Worm (Caenorhabditis elegans) whole organism, young adult: ENCODE data around the gene F40G9.18.

Source experiments
- B0336.3 ChIP-seq: fragments of 200-800 bp; sonication (Bioruptor generic); IDR thresholded peaks from 2 replicates; pipeline ENCODE4 v1.3.6; 2022; ENCODE audit warnings: missing genetic modification characterization, missing compliant biosample characterization
- F23B12.7 ChIP-seq: sonication (generic microtip); optimal IDR thresholded peaks from 2 replicates; lab custom pipeline; 2017; ENCODE audit warnings: missing genetic modification characterization, mild to moderate bottlenecking, missing compliant biosample characterization, antibody characterized with exemption, moderate library complexity; ENCODE audit not compliant: insufficient read depth
- F39B2.1 ChIP-seq: fragments of 200-800 bp; sonication (Bioruptor generic); IDR thresholded peaks from 2 replicates; pipeline ENCODE4 v1.3.6; 2022; ENCODE audit warnings: missing genetic modification reagents, missing genetic modification characterization, missing compliant biosample characterization
- F49E8.2 ChIP-seq: sonication (generic microtip); optimal IDR thresholded peaks from 3 replicates; lab custom pipeline; 2017; ENCODE audit warnings: missing genetic modification characterization, mild to moderate bottlenecking, missing compliant biosample characterization, antibody characterized with exemption, moderate library complexity; ENCODE audit not compliant: insufficient read depth
- F57C9.4 ChIP-seq: sonication (generic microtip); optimal IDR thresholded peaks from 2 replicates; lab custom pipeline; 2017; ENCODE audit warnings: mild to moderate bottlenecking, missing genetic modification characterization, missing compliant biosample characterization
- K11D2.4 ChIP-seq: fragments of 200-800 bp; sonication (Bioruptor generic); IDR thresholded peaks from 2 replicates; pipeline ENCODE4 v1.3.6; 2022; ENCODE audit warnings: missing genetic modification reagents, missing genetic modification characterization, missing compliant biosample characterization
- T07F8.4 ChIP-seq: sonication (generic microtip); optimal IDR thresholded peaks from 2 replicates; lab custom pipeline; 2016; ENCODE audit warnings: mild to moderate bottlenecking, missing genetic modification characterization, moderate library complexity, missing compliant biosample characterization
- T26A5.8 ChIP-seq: sonication (generic microtip); optimal IDR thresholded peaks from 2 replicates; lab custom pipeline; 2016; ENCODE audit warnings: missing genetic modification characterization, missing compliant biosample characterization
- Y53G8AR.9 ChIP-seq: fragments of 200-800 bp; sonication (Bioruptor generic); conservative IDR thresholded peaks from 2 replicates; pipeline ENCODE4 v1.3.6; 2022; ENCODE audit warnings: missing genetic modification reagents, missing genetic modification characterization, missing compliant biosample characterization
- Y95B8A.8 ChIP-seq: fragments of 200-800 bp; sonication (Bioruptor generic); IDR thresholded peaks from 2 replicates; pipeline ENCODE4 v1.3.6; 2022; ENCODE audit warnings: missing genetic modification reagents, missing genetic modification characterization, missing compliant biosample characterization
- akir-1 ChIP-seq: fragments of 200-800 bp; sonication (Bioruptor generic); optimal IDR thresholded peaks from 2 replicates; lab custom pipeline; 2018; ENCODE audit warnings: mild to moderate bottlenecking, missing genetic modification characterization, moderate library complexity, missing compliant biosample characterization
- atf-7 ChIP-seq: sonication (generic microtip); optimal IDR thresholded peaks from 2 replicates; lab custom pipeline; 2017; ENCODE audit warnings: mild to moderate bottlenecking, missing genetic modification characterization, missing compliant biosample characterization
- attf-3 ChIP-seq: fragments of 200-800 bp; sonication (Bioruptor generic); conservative IDR thresholded peaks from 2 replicates; pipeline ENCODE4 v1.3.6; 2022; ENCODE audit warnings: missing genetic modification reagents, missing genetic modification characterization, missing compliant biosample characterization
- ccch-3 ChIP-seq: fragments of 200-800 bp; sonication (Bioruptor generic); optimal IDR thresholded peaks from 2 replicates; lab custom pipeline; 2018; ENCODE audit warnings: mild to moderate bottlenecking, missing genetic modification characterization, missing compliant biosample characterization
- cebp-1 ChIP-seq, 2 experiments: fragments of 200-800 bp in 1 of 2; sonication (Bioruptor generic) in 1 of 2; sonication (generic microtip) in 1 of 2; IDR thresholded peaks in 1 of 2; optimal IDR thresholded peaks in 1 of 2; 2 replicates each; pipeline versions ENCODE4 v1.3.6 to Lab custom; 2017 to 2022; ENCODE audit warnings: missing compliant biosample characterization in 2 of 2, missing genetic modification characterization in 2 of 2, mild to moderate bottlenecking in 1 of 2, missing genetic modification reagents in 1 of 2, moderate library complexity in 1 of 2
- ceh-40 ChIP-seq: fragments of 200-800 bp; sonication (Bioruptor generic); IDR thresholded peaks from 2 replicates; pipeline ENCODE4 v1.3.6; 2022; ENCODE audit warnings: missing genetic modification characterization, missing compliant biosample characterization
- ceh-79 ChIP-seq: sonication (generic microtip); optimal IDR thresholded peaks from 2 replicates; lab custom pipeline; 2017; ENCODE audit warnings: mild to moderate bottlenecking, missing genetic modification characterization, missing compliant biosample characterization
- ceh-91 ChIP-seq: fragments of 200-800 bp; sonication (Bioruptor generic); IDR thresholded peaks from 2 replicates; pipeline ENCODE4 v1.3.6; 2022; ENCODE audit warnings: missing genetic modification reagents, missing genetic modification characterization, missing compliant biosample characterization
- dox-1 ChIP-seq: fragments of 200-800 bp; sonication (Bioruptor generic); IDR thresholded peaks from 2 replicates; pipeline ENCODE4 v1.3.6; 2022; ENCODE audit warnings: missing genetic modification reagents, missing genetic modification characterization, missing compliant biosample characterization
- dpl-1 ChIP-seq: fragments of 150-350 bp; optimal IDR thresholded peaks from 2 replicates; lab custom pipeline; 2014; ENCODE audit warnings: missing biosample characterization, missing genetic modification reagents, missing genetic modification characterization
- egl-18 ChIP-seq: fragments of 200-800 bp; sonication (Bioruptor generic); IDR thresholded peaks from 2 replicates; pipeline ENCODE4 v1.3.6; 2022; ENCODE audit warnings: missing genetic modification reagents, missing genetic modification characterization, missing compliant biosample characterization
- egl-44 ChIP-seq: fragments of 200-800 bp; sonication (Bioruptor generic); IDR thresholded peaks from 2 replicates; pipeline ENCODE4 v1.3.6; 2022; ENCODE audit warnings: missing genetic modification reagents, missing genetic modification characterization, missing compliant biosample characterization
- ekl-4 ChIP-seq: fragments of 200-800 bp; sonication (Bioruptor generic); IDR thresholded peaks from 2 replicates; pipeline ENCODE4 v1.3.6; 2022; ENCODE audit warnings: missing genetic modification reagents, missing genetic modification characterization, missing compliant biosample characterization
- hlh-26 ChIP-seq: fragments of 200-800 bp; sonication (Bioruptor generic); conservative IDR thresholded peaks from 2 replicates; pipeline ENCODE4 v1.3.6; 2022; ENCODE audit warnings: missing genetic modification reagents, missing genetic modification characterization, missing compliant biosample characterization
- hmg-20 ChIP-seq: fragments of 200-800 bp; sonication (Bioruptor generic); IDR thresholded peaks from 2 replicates; pipeline ENCODE4 v1.3.6; 2022; ENCODE audit warnings: missing genetic modification reagents, missing genetic modification characterization, missing compliant biosample characterization
- let-526 ChIP-seq: fragments of 200-800 bp; sonication (Bioruptor generic); IDR thresholded peaks from 2 replicates; pipeline ENCODE4 v1.3.6; 2022; ENCODE audit warnings: missing genetic modification reagents, missing genetic modification characterization, missing compliant biosample characterization
- lsy-27 ChIP-seq: sonication (generic microtip); optimal IDR thresholded peaks from 2 replicates; lab custom pipeline; 2017; ENCODE audit warnings: missing genetic modification characterization, mild to moderate bottlenecking, missing compliant biosample characterization, antibody characterized with exemption, missing genotype, borderline replicate concordance; ENCODE audit not compliant: insufficient read depth
- mcd-1 ChIP-seq: fragments of 200-800 bp; sonication (Bioruptor generic); IDR thresholded peaks from 2 replicates; pipeline ENCODE4 v1.3.6; 2022; ENCODE audit warnings: missing genetic modification reagents, missing genetic modification characterization, missing compliant biosample characterization
- nfya-1 ChIP-seq: sonication (generic microtip); optimal IDR thresholded peaks from 2 replicates; lab custom pipeline; 2017; ENCODE audit warnings: antibody characterized with exemption, missing compliant biosample characterization, missing genetic modification characterization, borderline replicate concordance; ENCODE audit not compliant: insufficient read depth
- nfya-2 ChIP-seq: fragments of 200-800 bp; sonication (Bioruptor generic); IDR thresholded peaks from 2 replicates; pipeline ENCODE4 v1.3.6; 2022; ENCODE audit warnings: missing genetic modification reagents, missing genetic modification characterization, missing compliant biosample characterization
- nhr-120 ChIP-seq: fragments of 200-800 bp; sonication (Bioruptor generic); IDR thresholded peaks from 2 replicates; pipeline ENCODE4 v1.3.6; 2022; ENCODE audit warnings: missing genetic modification characterization, missing compliant biosample characterization
- nhr-27 ChIP-seq: fragments of 200-800 bp; sonication (Bioruptor generic); optimal IDR thresholded peaks from 2 replicates; lab custom pipeline; 2018; ENCODE audit warnings: mild to moderate bottlenecking, missing genetic modification characterization, moderate library complexity, missing compliant biosample characterization
- nhr-90 ChIP-seq: sonication (generic microtip); optimal IDR thresholded peaks from 2 replicates; lab custom pipeline; 2016; ENCODE audit warnings: missing genotype, mild to moderate bottlenecking, missing genetic modification characterization, missing compliant biosample characterization
- pha-4 ChIP-seq: fragments of 150-350 bp; sonication (generic microtip); optimal IDR thresholded peaks from 2 replicates; lab custom pipeline; 2014; ENCODE audit warnings: missing biosample characterization, missing genetic modification reagents, missing genetic modification characterization
- rpc-1 ChIP-seq, 2 experiments: fragments of 150-350 bp in 1 of 2; sonication (generic microtip) in 1 of 2; optimal IDR thresholded peaks; 2 replicates each; lab custom pipeline; 2014 to 2018; ENCODE audit warnings: missing biosample characterization in 1 of 2, missing genetic modification characterization in 1 of 2, missing genetic modification reagents in 1 of 2, missing genotype in 1 of 2
- snpc-1.1 ChIP-seq: sonication (generic microtip); optimal IDR thresholded peaks from 2 replicates; lab custom pipeline; 2017; ENCODE audit warnings: missing genetic modification characterization, mild to moderate bottlenecking, missing compliant biosample characterization, antibody characterized with exemption, moderate library complexity, missing genotype, missing genetic modification reagents; ENCODE audit not compliant: insufficient read depth
- snpc-1.3 ChIP-seq: sonication (generic microtip); optimal IDR thresholded peaks from 2 replicates; lab custom pipeline; 2017; ENCODE audit warnings: missing genetic modification characterization, mild to moderate bottlenecking, missing compliant biosample characterization, antibody characterized with exemption, moderate library complexity, missing genotype, missing genetic modification reagents; ENCODE audit not compliant: insufficient read depth
- snpc-4 ChIP-seq, 5 experiments: fragments of 150-350 bp in 1 of 5; sonication (generic microtip) in 4 of 5; optimal IDR thresholded peaks; 2 replicates each; lab custom pipeline; 2014 to 2018; ENCODE audit warnings: missing genetic modification characterization in 5 of 5, missing biosample characterization in 3 of 5, antibody characterized with exemption in 2 of 5, mild to moderate bottlenecking in 2 of 5, missing compliant biosample characterization in 2 of 5, missing genotype in 2 of 5, moderate library complexity in 2 of 5, missing genetic modification reagents in 1 of 5
- xnd-1 ChIP-seq: sonication (generic microtip); optimal IDR thresholded peaks from 2 replicates; lab custom pipeline; 2016; ENCODE audit warnings: missing genotype, missing genetic modification reagents, missing genetic modification characterization, missing compliant biosample characterization
- ztf-18 ChIP-seq: sonication (generic microtip); optimal IDR thresholded peaks from 2 replicates; lab custom pipeline; 2016; ENCODE audit warnings: missing genotype, mild to moderate bottlenecking, missing genetic modification characterization, missing compliant biosample characterization
- ztf-28 ChIP-seq: fragments of 200-800 bp; sonication (Bioruptor generic); IDR thresholded peaks from 2 replicates; pipeline ENCODE4 v1.3.6; 2022; ENCODE audit warnings: missing genetic modification reagents, missing genetic modification characterization, missing compliant biosample characterization
- ztf-6 ChIP-seq: fragments of 200-800 bp; sonication (Bioruptor generic); IDR thresholded peaks from 2 replicates; pipeline ENCODE4 v1.3.6; 2022; ENCODE audit warnings: missing genetic modification reagents, missing genetic modification characterization, missing compliant biosample characterization

F40G9.18 gene

ce11 chrIII:179123-179592 is 9.8 kb upstream of the F40G9.18 start, which contains the start of gene F40G9.6:
TSS of gene F40G9.6 (plus strand) at chrIII:179542.
- TF ChIP-seq cebp-1 (GFP tag; IDR thresholded peaks at IDR 0.05; lab: Robert Waterston, UW) (no peak), cebp-1 (tag; optimal IDR thresholded peaks at IDR 0.05; lab: Kevin White, UChicago) (no peak), Y95B8A.8 (GFP tag; lab: Robert Waterston, UW) (no peak), F39B2.1 (GFP tag; lab: Robert Waterston, UW) (no peak), attf-3 (GFP tag; lab: Robert Waterston, UW) (no peak), rpc-1 (optimal IDR thresholded peaks at IDR 0.05; lab: Kevin White, UChicago) (no peak), rpc-1 (tag; optimal IDR thresholded peaks at IDR 0.05; lab: Kevin White, UChicago) (no peak), nfya-2 (GFP tag; lab: Robert Waterston, UW) (no peak), lsy-27 (tag; lab: Kevin White, UChicago) (no peak), ztf-18 (tag; lab: Kevin White, UChicago) (no peak), xnd-1 (tag; lab: Kevin White, UChicago) (no peak), hlh-26 (GFP tag; lab: Robert Waterston, UW) (no peak), dox-1 (GFP tag; lab: Robert Waterston, UW) (no peak), T26A5.8 (no peak), ceh-79 (no peak), T07F8.4 (no peak), nhr-120 (GFP tag; lab: Robert Waterston, UW) (no peak), F49E8.2 (tag; lab: Kevin White, UChicago) (no peak), Y53G8AR.9 (GFP tag; lab: Robert Waterston, UW) (no peak)

ce11 chrIII:178126-178525 is 8.7 kb upstream of the F40G9.18 start:
- TF ChIP-seq egl-44 (GFP tag; lab: Robert Waterston, UW) (no peak), ztf-18 (tag; lab: Kevin White, UChicago) (no peak), F49E8.2 (tag; lab: Kevin White, UChicago) (no peak), snpc-1.1 (no peak), K11D2.4 (GFP tag; lab: Robert Waterston, UW) (no peak), ztf-28 (GFP tag; lab: Robert Waterston, UW) (no peak), egl-18 (GFP tag; lab: Robert Waterston, UW) (no peak), akir-1 (no peak), snpc-1.3 (tag; lab: Kevin White, UChicago) (no peak), rpc-1 (optimal IDR thresholded peaks at IDR 0.05; lab: Kevin White, UChicago) (no peak), rpc-1 (tag; optimal IDR thresholded peaks at IDR 0.05; lab: Kevin White, UChicago) (no peak), nhr-90 (no peak), nhr-27 (tag; lab: Kevin White, UChicago) (no peak), ceh-91 (GFP tag; lab: Robert Waterston, UW) (no peak), let-526 (no peak), nfya-1 (tag; lab: Kevin White, UChicago) (no peak), hmg-20 (GFP tag; lab: Robert Waterston, UW) (no peak), lsy-27 (tag; lab: Kevin White, UChicago) (no peak), ztf-6 (GFP tag; lab: Robert Waterston, UW) (no peak)

DNA sequence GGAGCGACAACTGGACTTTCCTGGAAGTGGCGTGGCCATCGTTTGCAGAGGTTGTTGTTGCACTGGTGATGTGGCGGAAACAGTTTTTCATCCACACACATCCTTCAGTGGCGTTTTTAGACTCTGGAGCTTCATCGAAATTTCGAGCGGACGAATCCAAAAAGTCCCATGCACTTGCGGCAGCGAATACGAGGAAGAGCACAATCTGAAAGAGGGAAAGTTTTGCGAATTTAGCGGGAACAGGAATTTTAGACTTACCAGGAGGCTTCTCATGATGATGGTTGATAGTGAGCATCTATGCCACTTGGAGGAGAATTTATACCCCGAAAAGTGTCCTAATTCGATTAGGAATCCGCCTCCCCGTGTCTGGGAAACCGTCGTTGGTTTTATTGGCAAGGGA is 8.3 kb upstream of the F40G9.18 start, which contains the start of gene F40G9.14:
F40G9.14 (minus strand) TSS at position 101 of the 400 bp plus-strand sequence.
- TF ChIP-seq dpl-1 (GFP tag; lab: Kevin White, UChicago) (no peak), egl-44 (GFP tag; lab: Robert Waterston, UW) (no peak), cebp-1 (GFP tag; IDR thresholded peaks at IDR 0.05; lab: Robert Waterston, UW) (no peak), cebp-1 (tag; optimal IDR thresholded peaks at IDR 0.05; lab: Kevin White, UChicago) (no peak), ekl-4 (GFP tag; lab: Robert Waterston, UW) (no peak), B0336.3 (GFP tag; lab: Robert Waterston, UW) (no peak), F57C9.4 (tag; lab: Kevin White, UChicago) (no peak), F23B12.7 (tag; lab: Kevin White, UChicago) (no peak), snpc-4 (GFP tag; optimal IDR thresholded peaks at IDR 0.05; lab: Kevin White, UChicago) (no peak), snpc-4 (tag; optimal IDR thresholded peaks at IDR 0.05; lab: Kevin White, UChicago) (no peak), K11D2.4 (GFP tag; lab: Robert Waterston, UW) (no peak), ccch-3 (no peak), mcd-1 (no peak), pha-4 (tag; lab: Kevin White, UChicago) (no peak), atf-7 (tag; lab: Kevin White, UChicago) (no peak), ceh-40 (no peak)
